Worm (Caenorhabditis elegans): Measurements from ENCODE around the gene C25D7.9.
A peak's percentile ranks its signal among the peaks of the same experiment; 100 is the strongest.

Gene C25D7.9

ce11 chrV:15089438-15089837 is 24.5 kb downstream of the C25D7.9 start, which contains the start of the genes C01G10.5 and C01G10.4:
Gene C01G10.5 (minus strand): TSS chrV:15089538.
Gene C01G10.4 (plus strand): TSS chrV:15089740.
- TF ChIP-seq unc-39 (tag; optimal IDR thresholded peaks at IDR 0.05), result no peak
- TF ChIP-seq unc-62 (GFP tag; optimal IDR thresholded peaks at IDR 0.05), result no peak
- TF ChIP-seq nhr-76 (tag; optimal IDR thresholded peaks at IDR 0.05), result no peak
- no peak for TF ChIP-seq zag-1 (tag; optimal IDR thresholded peaks at IDR 0.05)
- TF ChIP-seq nhr-28 (tag; optimal IDR thresholded peaks at IDR 0.05), result no peak
- TF ChIP-seq nhr-12 (tag; optimal IDR thresholded peaks at IDR 0.05), result no peak
- no peak for TF ChIP-seq nhr-43 (tag; optimal IDR thresholded peaks at IDR 0.05; ENCODE audit: poor library complexity, severe bottlenecking)
- no peak for TF ChIP-seq ZK546.5 (tag; optimal IDR thresholded peaks at IDR 0.05)
- no peak for TF ChIP-seq ama-1 (optimal IDR thresholded peaks at IDR 0.05)
- no peak for TF ChIP-seq elt-2 (tag; optimal IDR thresholded peaks at IDR 0.05)
- TF ChIP-seq eor-1 (tag; optimal IDR thresholded peaks at IDR 0.05), result no peak
- no peak for TF ChIP-seq fkh-2 (tag; optimal IDR thresholded peaks at IDR 0.05)
- TF ChIP-seq lin-39 (tag; optimal IDR thresholded peaks at IDR 0.05), result no peak

- no peak for TF ChIP-seq nhr-25 (tag; optimal IDR thresholded peaks at IDR 0.05)
- no peak for TF ChIP-seq nhr-67 (tag; optimal IDR thresholded peaks at IDR 0.05)
- TF ChIP-seq ZK546.5 (tag; optimal IDR thresholded peaks at IDR 0.05), result no peak
- no peak for TF ChIP-seq fkh-10 (GFP tag; optimal IDR thresholded peaks at IDR 0.05)
- no peak for TF ChIP-seq nhr-237 (tag; optimal IDR thresholded peaks at IDR 0.05)
- TF ChIP-seq aly-2 (tag; optimal IDR thresholded peaks at IDR 0.05), result no peak
- TF ChIP-seq nhr-76 (tag; optimal IDR thresholded peaks at IDR 0.05), result no peak
- TF ChIP-seq jun-1 (tag; optimal IDR thresholded peaks at IDR 0.05), result no peak
- TF ChIP-seq egl-27 (tag; optimal IDR thresholded peaks at IDR 0.05), result no peak
- no peak for TF ChIP-seq lin-39 (tag; optimal IDR thresholded peaks at IDR 0.05)
- no peak for TF ChIP-seq ztf-4 (tag; optimal IDR thresholded peaks at IDR 0.05)
Measured at ce11 chrV:15090457-15090856, 25.5 kb downstream of the C25D7.9 start, which contains the start of gene C01G10.17. Gene C01G10.17 (plus strand): TSS chrV:15090757.

ce11 chrV:15092666-15093065 is 27.7 kb downstream of the C25D7.9 start, which contains the start of gene txt-12:
Gene txt-12 (plus strand): TSS chrV:15092966.
- TF ChIP-seq tbx-2 (tag; optimal IDR thresholded peaks at IDR 0.05), result no peak
- TF ChIP-seq R02D3.7 (tag; optimal IDR thresholded peaks at IDR 0.05), result no peak
- peak; percentile 77 for TF ChIP-seq pha-4 (tag; optimal IDR thresholded peaks at IDR 0.05)
- TF ChIP-seq unc-62 (GFP tag; optimal IDR thresholded peaks at IDR 0.05), result no peak
- TF ChIP-seq lin-39 (tag; optimal IDR thresholded peaks at IDR 0.05), result no peak
- TF ChIP-seq egl-27 (tag; optimal IDR thresholded peaks at IDR 0.05), result no peak

ce11 chrV:15094749-15095148 is 29.8 kb downstream of the C25D7.9 start, which contains the start of gene srx-78:
Gene srx-78 (plus strand): TSS chrV:15095049.
- TF ChIP-seq nhr-12 (tag; optimal IDR thresholded peaks at IDR 0.05) (no peak), unc-62 (GFP tag; optimal IDR thresholded peaks at IDR 0.05) (no peak), nhr-28 (tag; optimal IDR thresholded peaks at IDR 0.05) (no peak), elt-3 (tag; optimal IDR thresholded peaks at IDR 0.05) (no peak), tbx-2 (tag; optimal IDR thresholded peaks at IDR 0.05) (no peak), ZK546.5 (tag; optimal IDR thresholded peaks at IDR 0.05) (no peak), fkh-10 (GFP tag; optimal IDR thresholded peaks at IDR 0.05) (no peak), nhr-43 (tag; optimal IDR thresholded peaks at IDR 0.05; ENCODE audit: poor library complexity, severe bottlenecking) (no peak), ztf-4 (tag; optimal IDR thresholded peaks at IDR 0.05) (no peak), fkh-2 (tag; optimal IDR thresholded peaks at IDR 0.05) (no peak), unc-39 (tag; optimal IDR thresholded peaks at IDR 0.05) (no peak), aly-2 (tag; optimal IDR thresholded peaks at IDR 0.05) (no peak), elt-2 (tag; optimal IDR thresholded peaks at IDR 0.05) (no peak), mdl-1 (tag; optimal IDR thresholded peaks at IDR 0.05) (no peak), nhr-77 (tag; optimal IDR thresholded peaks at IDR 0.05) (no peak), nfya-1 (tag; optimal IDR thresholded peaks at IDR 0.05; ENCODE audit: insufficient read depth) (no peak), fos-1 (tag; optimal IDR thresholded peaks at IDR 0.05) (no peak), lsy-12 (tag; optimal IDR thresholded peaks at IDR 0.05) (no peak), nhr-25 (tag; optimal IDR thresholded peaks at IDR 0.05) (no peak), nhr-11 (tag; optimal IDR thresholded peaks at IDR 0.05) (no peak)

ce11 chrV:15099447-15099846 is 34.5 kb downstream of the C25D7.9 start, which contains the start of gene C01G10.1:
Gene C01G10.1 (plus strand): TSS chrV:15099747.
- TF ChIP-seq jun-1 (tag; optimal IDR thresholded peaks at IDR 0.05) (no peak), nhr-25 (tag; optimal IDR thresholded peaks at IDR 0.05) (no peak), unc-39 (tag; optimal IDR thresholded peaks at IDR 0.05) (no peak), sea-2 (GFP tag; optimal IDR thresholded peaks at IDR 0.05) (no peak), nhr-67 (tag; optimal IDR thresholded peaks at IDR 0.05) (no peak), nfya-1 (tag; optimal IDR thresholded peaks at IDR 0.05; ENCODE audit: insufficient read depth) (no peak), egl-27 (tag; optimal IDR thresholded peaks at IDR 0.05) (no peak), nhr-76 (tag; optimal IDR thresholded peaks at IDR 0.05) (no peak), skn-1 (tag; optimal IDR thresholded peaks at IDR 0.05) (no peak), ceh-28 (tag; optimal IDR thresholded peaks at IDR 0.05) (no peak)

Data from whole organism, L3 larva.